Worm (Caenorhabditis elegans) whole organism, L1 larva: Measurements from ENCODE around the gene F01D5.3.

Source experiments
- C04F5.9 ChIP-seq: sonication (generic microtip); optimal IDR thresholded peaks from 2 replicates; lab custom pipeline; 2016; ENCODE audit warnings: missing genetic modification characterization, missing compliant biosample characterization
- C34B4.2 ChIP-seq: sonication (generic microtip); optimal IDR thresholded peaks from 2 replicates; lab custom pipeline; 2017; ENCODE audit warnings: mild to moderate bottlenecking, missing genetic modification characterization, missing compliant biosample characterization
- aha-1 ChIP-seq: fragments of 150-350 bp; optimal IDR thresholded peaks from 2 replicates; lab custom pipeline; 2014; ENCODE audit warnings: missing biosample characterization, missing genetic modification characterization
- blmp-1 ChIP-seq: fragments of 150-350 bp; optimal IDR thresholded peaks from 2 replicates; lab custom pipeline; 2014; ENCODE audit warnings: missing biosample characterization, missing genetic modification characterization
- ceh-88 ChIP-seq: fragments of 200-800 bp; sonication (Bioruptor generic); IDR thresholded peaks from 2 replicates; pipeline ENCODE4 v1.3.6; 2022; ENCODE audit warnings: missing genetic modification characterization, missing compliant biosample characterization
- efl-1 ChIP-seq, 4 experiments: fragments of 150-350 bp; optimal IDR thresholded peaks in 3 of 4; peaks in 1 of 4; 1 replicate in 1 of 4; 2 replicates in 3 of 4; lab custom pipeline; 2014; ENCODE audit warnings: missing biosample characterization in 2 of 4, missing genetic modification characterization in 2 of 4, missing genetic modification reagents in 2 of 4
- efl-3 ChIP-seq: fragments of 200-800 bp; sonication (Bioruptor generic); optimal IDR thresholded peaks from 2 replicates; lab custom pipeline; 2018; ENCODE audit warnings: mild to moderate bottlenecking, missing genetic modification characterization, missing compliant biosample characterization
- ets-5 ChIP-seq: fragments of 200-800 bp; sonication (Bioruptor generic); IDR thresholded peaks from 2 replicates; pipeline ENCODE4 v1.3.6; 2022; ENCODE audit warnings: missing genetic modification characterization, missing compliant biosample characterization
- fkh-8 ChIP-seq: sonication (generic microtip); optimal IDR thresholded peaks from 2 replicates; lab custom pipeline; 2016; ENCODE audit warnings: mild to moderate bottlenecking, missing genetic modification characterization, missing compliant biosample characterization
- fos-1 ChIP-seq: fragments of 150-350 bp; optimal IDR thresholded peaks from 2 replicates; lab custom pipeline; 2014; ENCODE audit warnings: missing biosample characterization, missing genetic modification characterization
- grh-1 ChIP-seq: fragments of 200-800 bp; sonication (Bioruptor generic); IDR thresholded peaks from 2 replicates; pipeline ENCODE4 v1.3.6; 2022; ENCODE audit warnings: missing genetic modification reagents, missing genetic modification characterization, missing compliant biosample characterization
- hlh-4 ChIP-seq: sonication (generic microtip); optimal IDR thresholded peaks from 2 replicates; lab custom pipeline; 2016; ENCODE audit warnings: mild to moderate bottlenecking, missing genetic modification characterization, missing compliant biosample characterization
- irx-1 ChIP-seq: sonication (generic microtip); optimal IDR thresholded peaks from 2 replicates; lab custom pipeline; 2016; ENCODE audit warnings: missing genetic modification characterization, missing compliant biosample characterization
- isw-1 ChIP-seq: fragments of 200-800 bp; sonication (Bioruptor generic); IDR thresholded peaks from 2 replicates; pipeline ENCODE4 v1.3.6; 2022; ENCODE audit warnings: missing genetic modification characterization, missing compliant biosample characterization
- jun-1 ChIP-seq: fragments of 150-350 bp; optimal IDR thresholded peaks from 2 replicates; lab custom pipeline; 2014; ENCODE audit warnings: missing biosample characterization, missing genetic modification reagents, missing genetic modification characterization
- lin-14 ChIP-seq: fragments of 200-800 bp; sonication (Bioruptor generic); optimal IDR thresholded peaks from 2 replicates; lab custom pipeline; 2018; ENCODE audit warnings: mild to moderate bottlenecking, missing genetic modification characterization, moderate library complexity, missing compliant biosample characterization
- lin-35 ChIP-seq, 2 experiments: fragments of 150-350 bp; optimal IDR thresholded peaks; 2 replicates each; lab custom pipeline; 2014; ENCODE audit warnings: missing biosample characterization in 2 of 2, missing genetic modification characterization in 2 of 2, missing genetic modification reagents in 2 of 2
- lin-39 ChIP-seq: fragments of 150-350 bp; optimal IDR thresholded peaks from 2 replicates; lab custom pipeline; 2014; ENCODE audit warnings: missing biosample characterization, missing genetic modification reagents, missing genetic modification characterization
- mdl-1 ChIP-seq, 2 experiments: fragments of 150-350 bp; optimal IDR thresholded peaks; 2 replicates each; lab custom pipeline; 2014 to 2017; ENCODE audit warnings: missing biosample characterization in 2 of 2, missing genetic modification characterization in 2 of 2, inconsistent platforms in 1 of 2
- mep-1 ChIP-seq: fragments of 150-350 bp; optimal IDR thresholded peaks from 2 replicates; lab custom pipeline; 2014; ENCODE audit warnings: missing biosample characterization, missing genetic modification characterization
- nhr-12 ChIP-seq: sonication (generic microtip); optimal IDR thresholded peaks from 2 replicates; lab custom pipeline; 2017; ENCODE audit warnings: missing biosample characterization, missing genetic modification characterization
- nhr-19 ChIP-seq: fragments of 200-800 bp; sonication (Bioruptor generic); conservative IDR thresholded peaks from 2 replicates; pipeline ENCODE4 v1.3.6; 2022; ENCODE audit warnings: missing genetic modification characterization, missing compliant biosample characterization
- nhr-28 ChIP-seq: fragments of 150-350 bp; optimal IDR thresholded peaks from 2 replicates; lab custom pipeline; 2014; ENCODE audit warnings: missing biosample characterization, missing genetic modification characterization
- nhr-71 ChIP-seq: sonication (generic microtip); optimal IDR thresholded peaks from 2 replicates; lab custom pipeline; 2016; ENCODE audit warnings: mild to moderate bottlenecking, missing genetic modification characterization, moderate library complexity, missing compliant biosample characterization
- nhr-77 ChIP-seq: fragments of 150-350 bp; optimal IDR thresholded peaks from 2 replicates; lab custom pipeline; 2014; ENCODE audit warnings: missing biosample characterization, missing genetic modification characterization
- nhr-84 ChIP-seq: sonication (generic microtip); optimal IDR thresholded peaks from 2 replicates; lab custom pipeline; 2017; ENCODE audit warnings: missing biosample characterization, missing genetic modification characterization
- nhr-85 ChIP-seq: sonication (generic microtip); peaks from one replicate; lab custom pipeline; 2016; ENCODE audit warnings: missing genetic modification characterization, inconsistent platforms, missing compliant biosample characterization
- nhr-90 ChIP-seq: sonication (generic microtip); optimal IDR thresholded peaks from 2 replicates; lab custom pipeline; 2016; ENCODE audit warnings: mild to moderate bottlenecking, missing genetic modification characterization, missing compliant biosample characterization; ENCODE audit not compliant: poor library complexity
- pag-3 ChIP-seq: sonication (generic microtip); optimal IDR thresholded peaks from 2 replicates; lab custom pipeline; 2017; ENCODE audit warnings: missing genetic modification characterization, mild to moderate bottlenecking, missing compliant biosample characterization, antibody characterized with exemption, borderline replicate concordance; ENCODE audit not compliant: insufficient read depth
- rnt-1 ChIP-seq: sonication (generic microtip); optimal IDR thresholded peaks from 2 replicates; lab custom pipeline; 2016; ENCODE audit warnings: mild to moderate bottlenecking, missing genetic modification characterization, moderate library complexity, missing compliant biosample characterization
- sup-37 ChIP-seq: fragments of 200-800 bp; sonication (Bioruptor generic); optimal IDR thresholded peaks from 2 replicates; lab custom pipeline; 2018; ENCODE audit warnings: mild to moderate bottlenecking, missing genetic modification characterization, missing compliant biosample characterization
- unc-130 ChIP-seq: fragments of 150-350 bp; optimal IDR thresholded peaks from 2 replicates; lab custom pipeline; 2017; ENCODE audit warnings: missing biosample characterization, missing genetic modification characterization, inconsistent platforms
- unc-62 ChIP-seq: fragments of 150-350 bp; optimal IDR thresholded peaks from 2 replicates; lab custom pipeline; 2014; ENCODE audit warnings: missing biosample characterization, missing genetic modification reagents, missing genetic modification characterization
- unc-98 ChIP-seq: fragments of 200-800 bp; sonication (Bioruptor generic); IDR thresholded peaks from 2 replicates; pipeline ENCODE4 v1.3.6; 2022; ENCODE audit warnings: missing genetic modification characterization, missing compliant biosample characterization
- vab-15 ChIP-seq: sonication (generic microtip); optimal IDR thresholded peaks from 2 replicates; lab custom pipeline; 2017; ENCODE audit warnings: missing genotype, mild to moderate bottlenecking, missing genetic modification characterization, missing compliant biosample characterization
- xbp-1 ChIP-seq: sonication (generic microtip); optimal IDR thresholded peaks from 2 replicates; lab custom pipeline; 2016; ENCODE audit warnings: missing genetic modification characterization, missing compliant biosample characterization
- zag-1 ChIP-seq: fragments of 150-350 bp; optimal IDR thresholded peaks from 2 replicates; lab custom pipeline; 2014; ENCODE audit warnings: missing biosample characterization, missing genetic modification characterization
- zip-4 ChIP-seq: fragments of 200-800 bp; sonication (Bioruptor generic); optimal IDR thresholded peaks from 2 replicates; lab custom pipeline; 2018; ENCODE audit warnings: mild to moderate bottlenecking, missing genetic modification characterization, moderate library complexity, missing compliant biosample characterization
- ztf-4 ChIP-seq: fragments of 150-350 bp; optimal IDR thresholded peaks from 2 replicates; lab custom pipeline; 2014; ENCODE audit warnings: missing biosample characterization, missing genetic modification characterization

The F01D5.3 gene

DNA sequence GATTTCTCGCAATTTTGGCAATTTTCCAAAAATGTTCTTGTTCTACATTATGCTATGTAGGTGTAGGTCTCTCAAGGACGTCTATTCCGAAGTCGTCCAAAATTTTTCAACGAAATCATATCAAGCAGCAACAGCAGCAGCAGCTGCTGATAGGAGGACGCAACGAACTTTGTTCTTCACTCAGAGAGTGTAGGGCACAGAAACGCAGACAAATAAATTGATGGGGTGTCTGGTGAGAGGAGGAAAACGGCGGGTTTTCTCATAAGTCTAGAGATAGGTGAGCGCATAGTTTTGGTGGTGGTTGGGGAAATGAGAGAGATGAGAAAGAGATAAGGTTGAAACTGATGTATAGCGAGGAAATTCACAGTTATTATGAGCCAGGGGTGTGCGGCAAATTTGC is 49.2 kb upstream of the F01D5.3 start (continued):
- TF ChIP-seq zag-1 (no peak), isw-1 (GFP tag; lab: Robert Waterston, UW) (no peak), mep-1 (tag; lab: Kevin White, UChicago) (peak; percentile 60), lin-39 (tag; lab: Kevin White, UChicago) (no peak), aha-1 (tag; lab: Kevin White, UChicago) (no peak), C34B4.2 (tag; lab: Kevin White, UChicago) (no peak), fos-1 (tag; lab: Kevin White, UChicago) (no peak), ztf-4 (tag; lab: Kevin White, UChicago) (no peak), xbp-1 (tag; lab: Kevin White, UChicago) (no peak), blmp-1 (tag; lab: Kevin White, UChicago) (peak; percentile 80), pag-3 (tag; lab: Kevin White, UChicago) (no peak), nhr-28 (tag; lab: Kevin White, UChicago) (no peak), fkh-8 (no peak), nhr-85 (tag; lab: Kevin White, UChicago) (peak; percentile 90), nhr-19 (GFP tag; lab: Robert Waterston, UW) (peak; percentile 55), vab-15 (tag; lab: Kevin White, UChicago) (no peak), efl-3 (GFP tag; lab: Kevin White, UChicago) (no peak), nhr-12 (tag; lab: Kevin White, UChicago) (no peak), mdl-1 (tag; optimal IDR thresholded peaks at IDR 0.05; lab: Kevin White, UChicago) (peak in 1 of 2 experiments; percentile 76), nhr-77 (tag; lab: Kevin White, UChicago) (peak; percentile 55), irx-1 (tag; lab: Kevin White, UChicago) (no peak), unc-130 (peak; percentile 51), rnt-1 (peak; percentile 76), ets-5 (no peak), nhr-84 (no peak), nhr-71 (peak; percentile 63), lin-35 (GFP tag; optimal IDR thresholded peaks at IDR 0.05; lab: Kevin White, UChicago) (peak; percentile 3 to 49), grh-1 (no peak), efl-1 (optimal IDR thresholded peaks at IDR 0.05; lab: Kevin White, UChicago) (peak; percentile 3 to 4), efl-1 (GFP tag; optimal IDR thresholded peaks at IDR 0.05 in 1 of 2; lab: Kevin White, UChicago) (no peak), nhr-90 (tag; lab: Kevin White, UChicago) (peak; percentile 27), sup-37 (GFP tag; lab: Kevin White, UChicago) (no peak), ceh-88 (GFP tag; lab: Robert Waterston, UW) (no peak), unc-62 (no peak)

DNA sequence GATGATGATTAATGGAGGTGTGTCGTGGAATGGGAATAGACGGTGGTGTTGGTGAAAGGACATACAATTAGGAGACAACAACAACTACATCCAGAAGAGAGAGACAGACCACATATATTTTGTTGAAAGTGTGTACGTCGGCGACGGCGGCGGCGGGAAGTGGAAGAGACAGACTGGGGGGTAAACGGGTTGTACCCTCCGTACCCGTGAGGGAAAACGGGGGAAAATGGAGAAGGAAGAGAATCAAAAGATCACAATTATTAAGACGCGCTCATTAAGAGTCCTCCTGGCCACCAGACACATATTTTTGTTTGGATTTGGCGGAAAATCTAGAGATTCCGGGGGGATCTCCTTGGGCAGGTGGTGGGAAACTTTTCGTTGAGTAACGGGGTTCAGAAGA is 46.5 kb upstream of the F01D5.3 start:
- TF ChIP-seq lin-14 (GFP tag; lab: Kevin White, UChicago) (peak; percentile 25), nhr-19 (GFP tag; lab: Robert Waterston, UW) (no peak), jun-1 (tag; lab: Kevin White, UChicago) (no peak), efl-1 (optimal IDR thresholded peaks at IDR 0.05; lab: Kevin White, UChicago) (no peak), efl-1 (GFP tag; optimal IDR thresholded peaks at IDR 0.05 in 1 of 2; lab: Kevin White, UChicago) (peak in 1 of 2 experiments; percentile 82), C04F5.9 (tag; lab: Kevin White, UChicago) (no peak), blmp-1 (tag; lab: Kevin White, UChicago) (peak; percentile 65), unc-98 (GFP tag; lab: Robert Waterston, UW) (no peak), zip-4 (GFP tag; lab: Kevin White, UChicago) (no peak)
- TF ChIP-seq, all 84 proteins: peak for 3

DNA sequence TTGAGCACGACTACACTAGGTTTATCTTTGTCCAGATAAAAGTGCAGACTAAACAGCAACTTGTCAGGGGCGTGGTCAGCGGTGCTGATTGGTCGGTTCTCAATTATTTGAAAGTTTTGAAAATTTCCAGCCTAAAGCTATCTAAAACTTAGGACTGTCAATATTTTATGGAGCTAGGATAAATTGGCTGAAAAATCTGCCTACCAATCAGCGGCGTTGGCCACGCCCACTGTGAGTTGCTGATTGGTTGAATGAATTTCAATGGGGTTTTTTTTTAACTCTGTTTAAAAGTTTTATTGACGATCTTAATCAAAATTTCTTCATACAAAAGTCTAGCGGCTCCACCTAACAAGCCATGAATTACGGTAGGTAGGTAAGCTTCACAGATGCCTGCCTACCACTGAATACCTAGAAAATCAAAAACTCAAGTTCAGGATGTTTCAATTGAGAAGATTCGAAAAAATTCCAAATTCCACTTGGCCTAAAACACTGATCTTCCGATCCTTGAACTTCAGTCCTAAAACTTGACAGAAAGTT is 46.1 kb upstream of the F01D5.3 start:
- TF ChIP-seq hlh-4 (tag; lab: Kevin White, UChicago) (no peak), efl-1 (optimal IDR thresholded peaks at IDR 0.05; lab: Kevin White, UChicago) (no peak), efl-1 (GFP tag; optimal IDR thresholded peaks at IDR 0.05 in 1 of 2; lab: Kevin White, UChicago) (peak in 1 of 2 experiments; percentile 63)
